Worm (Caenorhabditis elegans) whole organism, young adult: ENCODE measurements around the gene C30G7.2.
A peak's percentile ranks its signal among the peaks of the same experiment; 100 is the strongest.
"Not testable (repeated sequence)": the region's sequence is repeated elsewhere in the genome, so short reads cannot be mapped to it uniquely, and the experiment has no call there.

ENCODE experiments used
- B0035.1 ChIP-seq: sonication (generic microtip); optimal IDR thresholded peaks from 2 replicates; lab custom pipeline; 2016; ENCODE audit warnings: missing genetic modification characterization, mild to moderate bottlenecking, missing compliant biosample characterization, missing genotype, missing genetic modification reagents
- F10E7.11 ChIP-seq: sonication (generic microtip); optimal IDR thresholded peaks from 2 replicates; lab custom pipeline; 2017; ENCODE audit warnings: mild to moderate bottlenecking, missing genetic modification characterization, moderate library complexity, missing compliant biosample characterization
- F23B12.7 ChIP-seq: sonication (generic microtip); optimal IDR thresholded peaks from 2 replicates; lab custom pipeline; 2017; ENCODE audit warnings: missing genetic modification characterization, mild to moderate bottlenecking, missing compliant biosample characterization, antibody characterized with exemption, moderate library complexity; ENCODE audit not compliant: insufficient read depth
- F49E8.2 ChIP-seq: sonication (generic microtip); optimal IDR thresholded peaks from 3 replicates; lab custom pipeline; 2017; ENCODE audit warnings: missing genetic modification characterization, mild to moderate bottlenecking, missing compliant biosample characterization, antibody characterized with exemption, moderate library complexity; ENCODE audit not compliant: insufficient read depth
- F52B5.7 ChIP-seq: sonication (generic microtip); optimal IDR thresholded peaks from 2 replicates; lab custom pipeline; 2016; ENCODE audit warnings: mild to moderate bottlenecking, missing genetic modification characterization, missing compliant biosample characterization
- T26A5.8 ChIP-seq: sonication (generic microtip); optimal IDR thresholded peaks from 2 replicates; lab custom pipeline; 2016; ENCODE audit warnings: missing genetic modification characterization, missing compliant biosample characterization
- Y95B8A.8 ChIP-seq: fragments of 200-800 bp; sonication (Bioruptor generic); IDR thresholded peaks from 2 replicates; pipeline ENCODE4 v1.3.6; 2022; ENCODE audit warnings: missing genetic modification reagents, missing genetic modification characterization, missing compliant biosample characterization
- akir-1 ChIP-seq: fragments of 200-800 bp; sonication (Bioruptor generic); optimal IDR thresholded peaks from 2 replicates; lab custom pipeline; 2018; ENCODE audit warnings: mild to moderate bottlenecking, missing genetic modification characterization, moderate library complexity, missing compliant biosample characterization
- aptf-3 ChIP-seq: fragments of 200-800 bp; sonication (Bioruptor generic); IDR thresholded peaks from 2 replicates; pipeline ENCODE4 v1.3.6; 2022; ENCODE audit warnings: missing genetic modification characterization, missing compliant biosample characterization
- cebp-1 ChIP-seq, 2 experiments: fragments of 200-800 bp in 1 of 2; sonication (Bioruptor generic) in 1 of 2; sonication (generic microtip) in 1 of 2; IDR thresholded peaks in 1 of 2; optimal IDR thresholded peaks in 1 of 2; 2 replicates each; pipeline versions ENCODE4 v1.3.6 to Lab custom; 2017 to 2022; ENCODE audit warnings: missing compliant biosample characterization in 2 of 2, missing genetic modification characterization in 2 of 2, mild to moderate bottlenecking in 1 of 2, missing genetic modification reagents in 1 of 2, moderate library complexity in 1 of 2
- ceh-58 ChIP-seq: fragments of 200-800 bp; sonication (Bioruptor generic); IDR thresholded peaks from 2 replicates; pipeline ENCODE4 v1.3.6; 2022; ENCODE audit warnings: missing genetic modification characterization, missing compliant biosample characterization
- dox-1 ChIP-seq: fragments of 200-800 bp; sonication (Bioruptor generic); IDR thresholded peaks from 2 replicates; pipeline ENCODE4 v1.3.6; 2022; ENCODE audit warnings: missing genetic modification reagents, missing genetic modification characterization, missing compliant biosample characterization
- dpl-1 ChIP-seq: fragments of 150-350 bp; optimal IDR thresholded peaks from 2 replicates; lab custom pipeline; 2014; ENCODE audit warnings: missing biosample characterization, missing genetic modification reagents, missing genetic modification characterization
- egl-18 ChIP-seq: fragments of 200-800 bp; sonication (Bioruptor generic); IDR thresholded peaks from 2 replicates; pipeline ENCODE4 v1.3.6; 2022; ENCODE audit warnings: missing genetic modification reagents, missing genetic modification characterization, missing compliant biosample characterization
- ekl-4 ChIP-seq: fragments of 200-800 bp; sonication (Bioruptor generic); IDR thresholded peaks from 2 replicates; pipeline ENCODE4 v1.3.6; 2022; ENCODE audit warnings: missing genetic modification reagents, missing genetic modification characterization, missing compliant biosample characterization
- ets-4 ChIP-seq: fragments of 200-800 bp; sonication (Bioruptor generic); optimal IDR thresholded peaks from 2 replicates; lab custom pipeline; 2018; ENCODE audit warnings: mild to moderate bottlenecking, missing genetic modification characterization, missing compliant biosample characterization
- hlh-26 ChIP-seq: fragments of 200-800 bp; sonication (Bioruptor generic); conservative IDR thresholded peaks from 2 replicates; pipeline ENCODE4 v1.3.6; 2022; ENCODE audit warnings: missing genetic modification reagents, missing genetic modification characterization, missing compliant biosample characterization
- hmg-1.2 ChIP-seq: fragments of 200-800 bp; sonication (Bioruptor generic); IDR thresholded peaks from 2 replicates; pipeline ENCODE4 v1.3.6; 2022; ENCODE audit warnings: missing genetic modification reagents, missing genetic modification characterization, missing compliant biosample characterization
- hrde-1 ChIP-seq: sonication (generic microtip); optimal IDR thresholded peaks from 2 replicates; lab custom pipeline; 2016; ENCODE audit warnings: missing genetic modification characterization, mild to moderate bottlenecking, missing compliant biosample characterization, moderate library complexity, missing genotype, missing genetic modification reagents, borderline replicate concordance
- lag-1 ChIP-seq: fragments of 200-800 bp; sonication (Bioruptor generic); IDR thresholded peaks from 2 replicates; pipeline ENCODE4 v1.3.6; 2022; ENCODE audit warnings: missing genetic modification reagents, missing genetic modification characterization, missing compliant biosample characterization
- let-607 ChIP-seq, 2 experiments: fragments of 200-800 bp in 1 of 2; sonication (Bioruptor generic) in 1 of 2; sonication (generic microtip) in 1 of 2; optimal IDR thresholded peaks; 2 replicates each; lab custom pipeline; 2016 to 2018; ENCODE audit warnings: mild to moderate bottlenecking in 2 of 2, missing compliant biosample characterization in 2 of 2, missing genetic modification characterization in 2 of 2, moderate library complexity in 2 of 2, missing genotype in 1 of 2
- lin-26 ChIP-seq: fragments of 200-800 bp; sonication (Bioruptor generic); IDR thresholded peaks from 2 replicates; pipeline ENCODE4 v1.3.6; 2022; ENCODE audit warnings: missing genetic modification reagents, missing genetic modification characterization, missing compliant biosample characterization
- lin-35 ChIP-seq, 3 experiments: fragments of 150-350 bp in 2 of 3; sonication (generic microtip) in 1 of 3; optimal IDR thresholded peaks; 2 replicates each; lab custom pipeline; 2014 to 2018; ENCODE audit warnings: missing biosample characterization in 3 of 3, missing genetic modification characterization in 3 of 3, missing genetic modification reagents in 3 of 3
- lin-54 ChIP-seq: fragments of 200-800 bp; sonication (Bioruptor generic); optimal IDR thresholded peaks from 2 replicates; lab custom pipeline; 2018; ENCODE audit warnings: mild to moderate bottlenecking, missing genetic modification characterization, missing compliant biosample characterization
- madf-3 ChIP-seq: fragments of 200-800 bp; sonication (Bioruptor generic); IDR thresholded peaks from 2 replicates; pipeline ENCODE4 v1.3.6; 2022; ENCODE audit warnings: missing genetic modification reagents, missing genetic modification characterization, missing compliant biosample characterization
- mel-28 ChIP-seq: sonication (generic microtip); optimal IDR thresholded peaks from 2 replicates; lab custom pipeline; 2016; ENCODE audit warnings: borderline replicate concordance, mild to moderate bottlenecking, missing genetic modification characterization, missing compliant biosample characterization
- mxl-1 ChIP-seq: sonication (generic microtip); optimal IDR thresholded peaks from 2 replicates; lab custom pipeline; 2016; ENCODE audit warnings: missing genetic modification characterization, missing compliant biosample characterization
- nfya-1 ChIP-seq: sonication (generic microtip); optimal IDR thresholded peaks from 2 replicates; lab custom pipeline; 2017; ENCODE audit warnings: antibody characterized with exemption, missing compliant biosample characterization, missing genetic modification characterization, borderline replicate concordance; ENCODE audit not compliant: insufficient read depth
- nhr-120 ChIP-seq: fragments of 200-800 bp; sonication (Bioruptor generic); IDR thresholded peaks from 2 replicates; pipeline ENCODE4 v1.3.6; 2022; ENCODE audit warnings: missing genetic modification characterization, missing compliant biosample characterization
- pbrm-1 ChIP-seq: fragments of 200-800 bp; sonication (Bioruptor generic); IDR thresholded peaks from 2 replicates; pipeline ENCODE4 v1.3.6; 2022; ENCODE audit warnings: missing genetic modification reagents, missing genetic modification characterization, missing compliant biosample characterization
- rec-8 ChIP-seq, 2 experiments: sonication (generic microtip); optimal IDR thresholded peaks; 2 replicates each; lab custom pipeline; 2016; ENCODE audit warnings: mild to moderate bottlenecking in 2 of 2, missing genetic modification characterization in 2 of 2, missing genetic modification reagents in 2 of 2, missing genotype in 2 of 2, missing biosample characterization in 1 of 2, missing compliant biosample characterization in 1 of 2, moderate library complexity in 1 of 2
- rpc-1 ChIP-seq, 2 experiments: fragments of 150-350 bp in 1 of 2; sonication (generic microtip) in 1 of 2; optimal IDR thresholded peaks; 2 replicates each; lab custom pipeline; 2014 to 2018; ENCODE audit warnings: missing biosample characterization in 1 of 2, missing genetic modification characterization in 1 of 2, missing genetic modification reagents in 1 of 2, missing genotype in 1 of 2
- snpc-1.1 ChIP-seq: sonication (generic microtip); optimal IDR thresholded peaks from 2 replicates; lab custom pipeline; 2017; ENCODE audit warnings: missing genetic modification characterization, mild to moderate bottlenecking, missing compliant biosample characterization, antibody characterized with exemption, moderate library complexity, missing genotype, missing genetic modification reagents; ENCODE audit not compliant: insufficient read depth
- snpc-3.4 ChIP-seq: sonication (generic microtip); optimal IDR thresholded peaks from 2 replicates; lab custom pipeline; 2017; ENCODE audit warnings: missing genetic modification characterization, mild to moderate bottlenecking, missing compliant biosample characterization, antibody characterized with exemption, moderate library complexity, missing genotype, missing genetic modification reagents
- snpc-4 ChIP-seq, 5 experiments: fragments of 150-350 bp in 1 of 5; sonication (generic microtip) in 4 of 5; optimal IDR thresholded peaks; 2 replicates each; lab custom pipeline; 2014 to 2018; ENCODE audit warnings: missing genetic modification characterization in 5 of 5, missing biosample characterization in 3 of 5, antibody characterized with exemption in 2 of 5, mild to moderate bottlenecking in 2 of 5, missing compliant biosample characterization in 2 of 5, missing genotype in 2 of 5, moderate library complexity in 2 of 5, missing genetic modification reagents in 1 of 5
- unc-130 ChIP-seq: sonication (generic microtip); optimal IDR thresholded peaks from 2 replicates; lab custom pipeline; 2016; ENCODE audit warnings: missing genetic modification reagents, missing genetic modification characterization, missing compliant biosample characterization
- unc-62 ChIP-seq: fragments of 150-350 bp; optimal IDR thresholded peaks from 2 replicates; lab custom pipeline; 2014; ENCODE audit warnings: missing biosample characterization, missing genetic modification reagents, missing genetic modification characterization
- ztf-26 ChIP-seq: sonication (generic microtip); optimal IDR thresholded peaks from 2 replicates; lab custom pipeline; 2017; ENCODE audit warnings: missing genetic modification characterization, missing compliant biosample characterization

The C30G7.2 gene

ce11 chrV:14936587-14936986, at the start of gene C30G7.2:
Gene C30G7.2 (plus strand): TSS chrV:14936887.
- TF ChIP-seq snpc-4 (GFP tag; optimal IDR thresholded peaks at IDR 0.05; lab: Kevin White, UChicago) (no peak), snpc-4 (tag; optimal IDR thresholded peaks at IDR 0.05; lab: Kevin White, UChicago) (no peak), ceh-58 (GFP tag; lab: Robert Waterston, UW) (no peak), ekl-4 (GFP tag; lab: Robert Waterston, UW) (no peak), Y95B8A.8 (no peak), nfya-1 (no peak), lin-35 (GFP tag; optimal IDR thresholded peaks at IDR 0.05; lab: Kevin White, UChicago) (no peak)

ce11 chrV:14890782-14891181, 45.9 kb upstream of the C30G7.2 start, which contains the start of gene nspa-2:
Gene nspa-2 (plus strand): TSS chrV:14891082.
- TF ChIP-seq T26A5.8 (tag; lab: Kevin White, UChicago); egl-18 (GFP tag; lab: Robert Waterston, UW); F10E7.11 (tag; lab: Kevin White, UChicago): not testable (repeated sequence)

ce11 chrV:14893355-14894050, 43.2 kb upstream of the C30G7.2 start, which contains the start of the genes mpst-2 and H12D21.5:
Gene mpst-2 (minus strand): TSS chrV:14893455.
Gene H12D21.5 (plus strand): TSS chrV:14894000.
- no peak for TF ChIP-seq F23B12.7 (tag; lab: Kevin White, UChicago)
- no peak for TF ChIP-seq ztf-26 (tag; lab: Kevin White, UChicago)
- TF ChIP-seq mxl-1 (tag; lab: Kevin White, UChicago): no peak
- TF ChIP-seq hrde-1: no peak
- TF ChIP-seq unc-62: no peak
- no peak for TF ChIP-seq mel-28 (tag; lab: Kevin White, UChicago)
- no peak for TF ChIP-seq akir-1 (GFP tag; lab: Kevin White, UChicago)

- TF ChIP-seq madf-3 (GFP tag; lab: Robert Waterston, UW) (no peak), rec-8 (tag; optimal IDR thresholded peaks at IDR 0.05; lab: Kevin White, UChicago) (no peak), rpc-1 (optimal IDR thresholded peaks at IDR 0.05; lab: Kevin White, UChicago) (no peak), rpc-1 (tag; optimal IDR thresholded peaks at IDR 0.05; lab: Kevin White, UChicago) (no peak), snpc-3.4 (tag; lab: Kevin White, UChicago) (no peak), pbrm-1 (no peak), egl-18 (GFP tag; lab: Robert Waterston, UW) (no peak), snpc-1.1 (no peak), F52B5.7 (tag; lab: Kevin White, UChicago) (no peak), hmg-1.2 (GFP tag; lab: Robert Waterston, UW) (peak; percentile 61; the same call in 1 of the 2 replicates), ets-4 (GFP tag; lab: Kevin White, UChicago) (peak; percentile 45), F49E8.2 (tag; lab: Kevin White, UChicago) (no peak), let-607 (tag; optimal IDR thresholded peaks at IDR 0.05; lab: Kevin White, UChicago) (peak; percentile 57 to 89), lin-54 (GFP tag; lab: Kevin White, UChicago) (peak; percentile 17), Y95B8A.8 (no peak), lin-35 (GFP tag; optimal IDR thresholded peaks at IDR 0.05; lab: Kevin White, UChicago) (no peak), hlh-26 (no peak), nhr-120 (GFP tag; lab: Robert Waterston, UW) (no peak), unc-62 (no peak), aptf-3 (GFP tag; lab: Robert Waterston, UW) (no peak), unc-130 (GFP tag; lab: Kevin White, UChicago) (no peak), dpl-1 (GFP tag; lab: Kevin White, UChicago) (no peak), cebp-1 (GFP tag; IDR thresholded peaks at IDR 0.05; lab: Robert Waterston, UW) (no peak), cebp-1 (tag; optimal IDR thresholded peaks at IDR 0.05; lab: Kevin White, UChicago) (no peak), dox-1 (peak; percentile 75), lin-26 (GFP tag; lab: Robert Waterston, UW) (no peak), lag-1 (GFP tag; lab: Robert Waterston, UW) (no peak), ekl-4 (GFP tag; lab: Robert Waterston, UW) (no peak), B0035.1 (no peak)
Measured at ce11 chrV:14895557-14895956, 41.1 kb upstream of the C30G7.2 start, which contains the start of gene mpst-3. Gene mpst-3 (plus strand): TSS chrV:14895647.
